Fruit fly (Drosophila melanogaster) whole organism, pupa: ENCODE data around the gene CG15373.

Source experiments
- CG10348 ChIP-seq: fragments of 200-800 bp; sonication (Bioruptor generic); IDR thresholded peaks from 2 replicates; pipeline ENCODE4 v1.3.6; 2022; ENCODE audit warnings: missing biosample characterization, missing genetic modification characterization
- CG12605 ChIP-seq: fragments of 200-800 bp; sonication (Bioruptor generic); IDR thresholded peaks from 2 replicates; pipeline ENCODE4 v1.3.6; 2022; ENCODE audit warnings: missing biosample characterization, missing genetic modification characterization
- CG13204 ChIP-seq: fragments of 200-800 bp; sonication (Bioruptor generic); optimal IDR thresholded peaks from 2 replicates; lab custom pipeline; 2018; ENCODE audit warnings: missing biosample characterization, mild to moderate bottlenecking, missing genetic modification characterization, moderate library complexity
- CG14655 ChIP-seq: fragments of 200-800 bp; sonication (Bioruptor generic); optimal IDR thresholded peaks from 3 replicates; lab custom pipeline; 2017; ENCODE audit warnings: mild to moderate bottlenecking, missing biosample characterization, missing genetic modification reagents, missing genetic modification characterization
- CG15710 ChIP-seq: fragments of 200-800 bp; sonication (Bioruptor generic); optimal IDR thresholded peaks from 2 replicates; lab custom pipeline; 2018; ENCODE audit warnings: missing biosample characterization, mild to moderate bottlenecking, missing genetic modification characterization, moderate library complexity
- CG32121 ChIP-seq: fragments of 200-800 bp; sonication (Bioruptor generic); IDR thresholded peaks from 2 replicates; pipeline ENCODE4 v1.3.6; 2022; ENCODE audit warnings: missing biosample characterization, missing genetic modification characterization
- CG34367 ChIP-seq: fragments of 200-800 bp; sonication (Bioruptor generic); optimal IDR thresholded peaks from 2 replicates; lab custom pipeline; 2018; ENCODE audit warnings: missing biosample characterization, mild to moderate bottlenecking, missing genetic modification characterization
- CG8159 ChIP-seq: fragments of 200-800 bp; sonication (Bioruptor generic); optimal IDR thresholded peaks from 3 replicates; lab custom pipeline; 2018; ENCODE audit warnings: missing biosample characterization, mild to moderate bottlenecking, missing genetic modification characterization, moderate library complexity
- CG8301 ChIP-seq: fragments of 200-800 bp; sonication (Bioruptor generic); optimal IDR thresholded peaks from 2 replicates; lab custom pipeline; 2018; ENCODE audit warnings: missing biosample characterization, mild to moderate bottlenecking, missing genetic modification characterization
- D1 ChIP-seq: fragments of 200-800 bp; sonication (Bioruptor generic); optimal IDR thresholded peaks from 2 replicates; lab custom pipeline; 2018; ENCODE audit warnings: missing biosample characterization, mild to moderate bottlenecking, missing genetic modification characterization, moderate library complexity
- EcR ChIP-seq: fragments of 200-800 bp; sonication (Bioruptor generic); optimal IDR thresholded peaks from 3 replicates; lab custom pipeline; 2019; ENCODE audit warnings: missing biosample characterization, missing genetic modification characterization, mild to moderate bottlenecking, moderate library complexity, missing genetic modification reagents
- Snoo ChIP-seq: fragments of 200-800 bp; sonication (Bioruptor generic); optimal IDR thresholded peaks from 3 replicates; lab custom pipeline; 2017; ENCODE audit warnings: missing biosample characterization, mild to moderate bottlenecking, missing genetic modification characterization, inconsistent platforms
- fd96Ca ChIP-seq: fragments of 200-800 bp; sonication (Bioruptor generic); IDR thresholded peaks from 3 replicates; pipeline ENCODE4 v1.3.6; 2022; ENCODE audit warnings: missing biosample characterization, missing genetic modification characterization

DNA sequence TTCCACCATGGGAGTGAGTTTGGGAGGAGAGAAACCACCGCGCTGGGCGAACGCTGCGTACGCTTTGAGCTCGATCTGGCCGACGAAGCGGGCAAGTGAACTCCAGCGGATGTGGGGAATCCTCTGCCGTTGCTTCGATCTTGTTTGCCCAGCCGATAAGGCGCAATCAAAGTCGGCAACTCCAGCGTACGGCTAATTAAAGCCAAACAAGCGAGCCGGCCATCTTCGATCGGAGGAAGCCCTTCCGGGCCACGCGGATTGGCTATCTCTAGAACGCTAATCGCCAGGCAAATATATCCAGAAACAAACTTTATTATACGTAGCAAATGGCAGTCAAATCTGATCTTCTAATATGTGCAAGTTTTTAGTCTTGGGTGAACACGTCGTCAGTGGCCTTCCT is 44.6 kb downstream of the CG15373 start, which contains the start of gene CG7536:
- TF ChIP-seq Snoo (tag; lab: Kevin White, UChicago) (no peak), D1 (no peak), CG13204 (no peak), EcR (GFP tag; lab: Kevin White, UChicago) (no peak), CG32121 (no peak), CG14655 (GFP tag; lab: Kevin White, UChicago) (no peak), CG15710 (tag; lab: Kevin White, UChicago) (no peak), CG8159 (tag; lab: Kevin White, UChicago) (no peak), fd96Ca (no peak), CG34367 (no peak), CG10348 (no peak), CG8301 (tag; lab: Kevin White, UChicago) (no peak), CG12605 (GFP tag; lab: Robert Waterston, UW) (no peak)
